Worm (Caenorhabditis elegans) whole organism, L1 larva: ENCODE measurements around the gene T05C7.7.
"Not testable (repeated sequence)": the region's sequence is repeated elsewhere in the genome, so short reads cannot be mapped to it uniquely, and the experiment has no call there.

Source experiments
- alr-1 ChIP-seq: fragments of 200-800 bp; sonication (Bioruptor generic); optimal IDR thresholded peaks from 2 replicates; lab custom pipeline; 2018; ENCODE audit warnings: borderline replicate concordance, mild to moderate bottlenecking, missing genetic modification characterization, missing compliant biosample characterization
- ceh-82 ChIP-seq, 3 experiments: fragments of 150-350 bp in 1 of 3; sonication (generic microtip) in 2 of 3; optimal IDR thresholded peaks; 2 replicates each; lab custom pipeline; 2014 to 2017; ENCODE audit warnings: missing biosample characterization in 3 of 3, missing genetic modification characterization in 3 of 3
- grh-1 ChIP-seq: fragments of 200-800 bp; sonication (Bioruptor generic); IDR thresholded peaks from 2 replicates; pipeline ENCODE4 v1.3.6; 2022; ENCODE audit warnings: missing genetic modification reagents, missing genetic modification characterization, missing compliant biosample characterization
- mdl-1 ChIP-seq, 2 experiments: fragments of 150-350 bp; optimal IDR thresholded peaks; 2 replicates each; lab custom pipeline; 2014 to 2017; ENCODE audit warnings: missing biosample characterization in 2 of 2, missing genetic modification characterization in 2 of 2, inconsistent platforms in 1 of 2
- nhr-11 ChIP-seq: fragments of 150-350 bp; optimal IDR thresholded peaks from 2 replicates; lab custom pipeline; 2014; ENCODE audit warnings: missing biosample characterization, missing genetic modification characterization
- nhr-237 ChIP-seq: fragments of 150-350 bp; optimal IDR thresholded peaks from 2 replicates; lab custom pipeline; 2014; ENCODE audit warnings: missing biosample characterization, missing genetic modification characterization
- skn-1 ChIP-seq: fragments of 150-350 bp; optimal IDR thresholded peaks from 2 replicates; lab custom pipeline; 2014; ENCODE audit warnings: missing biosample characterization, missing genetic modification characterization
- snpc-4 ChIP-seq: fragments of 150-350 bp; optimal IDR thresholded peaks from 2 replicates; lab custom pipeline; 2014; ENCODE audit warnings: missing biosample characterization, missing genetic modification characterization
- unc-62 ChIP-seq: fragments of 150-350 bp; optimal IDR thresholded peaks from 2 replicates; lab custom pipeline; 2014; ENCODE audit warnings: missing biosample characterization, missing genetic modification reagents, missing genetic modification characterization

- TF ChIP-seq snpc-4 (tag; lab: Kevin White, UChicago); alr-1; nhr-237; mdl-1 (tag; optimal IDR thresholded peaks at IDR 0.05; lab: Kevin White, UChicago); ceh-82 (tag; optimal IDR thresholded peaks at IDR 0.05; lab: Kevin White, UChicago); skn-1 (tag; lab: Kevin White, UChicago); grh-1 (GFP tag; lab: Robert Waterston, UW); unc-62 (GFP tag; lab: Kevin White, UChicago); nhr-11 (tag; lab: Kevin White, UChicago): not testable (repeated sequence)
Measured at ce11 chrIV:111377-111776, 49.8 kb downstream of the T05C7.7 start, which contains the start of gene F29C4.4.
